Worm (Caenorhabditis elegans): ENCODE data around the gene sym-2.

sym-2 gene

ce11 chrII:9157125-9157524, 31.2 kb downstream of the sym-2 start:
- TF ChIP-seq elt-2 (tag; optimal IDR thresholded peaks at IDR 0.05): peak; percentile 52
- no peak for TF ChIP-seq tbx-2 (tag; optimal IDR thresholded peaks at IDR 0.05)

ce11 chrII:9156277-9156676, 32.0 kb downstream of the sym-2 start:
- TF ChIP-seq ceh-14 (tag; optimal IDR thresholded peaks at IDR 0.05) (no peak), T23F11.4 (GFP tag; optimal IDR thresholded peaks at IDR 0.05) (no peak), F13H6.1 (tag; optimal IDR thresholded peaks at IDR 0.05) (no peak), ets-4 (tag; optimal IDR thresholded peaks at IDR 0.05) (no peak), ceh-18 (tag; optimal IDR thresholded peaks at IDR 0.05) (no peak), tbx-2 (tag; optimal IDR thresholded peaks at IDR 0.05) (no peak), zip-5 (tag; optimal IDR thresholded peaks at IDR 0.05) (no peak), ahr-1 (tag; optimal IDR thresholded peaks at IDR 0.05) (no peak)

ce11 chrII:9154339-9154738, 33.9 kb downstream of the sym-2 start:
- TF ChIP-seq syd-9 (tag; optimal IDR thresholded peaks at IDR 0.05): no peak
- no peak for TF ChIP-seq sox-2 (GFP tag; IDR thresholded peaks at IDR 0.05)
- no peak for TF ChIP-seq hlh-30 (tag; optimal IDR thresholded peaks at IDR 0.05; ENCODE audit: insufficient read depth)
- TF ChIP-seq pqm-1 (tag; optimal IDR thresholded peaks at IDR 0.05): no peak
- TF ChIP-seq ceh-30 (tag; optimal IDR thresholded peaks at IDR 0.05): no peak
- TF ChIP-seq lin-11 (tag; optimal IDR thresholded peaks at IDR 0.05): no peak
- TF ChIP-seq ceh-2 (tag; optimal IDR thresholded peaks at IDR 0.05): no peak
- TF ChIP-seq tbx-7 (tag; optimal IDR thresholded peaks at IDR 0.05): no peak
- no peak for TF ChIP-seq lim-6 (tag; optimal IDR thresholded peaks at IDR 0.05)
- TF ChIP-seq hlh-15 (tag; optimal IDR thresholded peaks at IDR 0.05): no peak
- TF ChIP-seq nhr-11 (tag; optimal IDR thresholded peaks at IDR 0.05): no peak
- no peak for TF ChIP-seq ceh-19 (GFP tag; optimal IDR thresholded peaks at IDR 0.05)
- no peak for TF ChIP-seq unc-3 (GFP tag; conservative IDR thresholded peaks at IDR 0.05)
- no peak for TF ChIP-seq unc-3 (tag; optimal IDR thresholded peaks at IDR 0.05)
- no peak for TF ChIP-seq elt-2 (tag; optimal IDR thresholded peaks at IDR 0.05)
- no peak for TF ChIP-seq pat-9 (tag; optimal IDR thresholded peaks at IDR 0.05)

- TF ChIP-seq che-1 (tag; optimal IDR thresholded peaks at IDR 0.05): no peak
Observed at ce11 chrII:9152231-9152630, 36.0 kb downstream of the sym-2 start, which contains the start of gene col-78. col-78 (plus strand) TSS chrII:9152531.

ce11 chrII:9148079-9148478, 40.2 kb downstream of the sym-2 start:
- TF ChIP-seq che-1 (tag; optimal IDR thresholded peaks at IDR 0.05) (no peak), ama-1 (optimal IDR thresholded peaks at IDR 0.05) (no peak), nhr-232 (tag; optimal IDR thresholded peaks at IDR 0.05) (no peak), ref-2 (tag; optimal IDR thresholded peaks at IDR 0.05) (no peak), unc-86 (tag; optimal IDR thresholded peaks at IDR 0.05) (no peak)

ce11 chrII:9145961-9146360, 42.3 kb downstream of the sym-2 start, which contains the start of gene W07A12.4:
W07A12.4 (plus strand) TSS chrII:9146261.
- TF ChIP-seq zip-5 (tag; optimal IDR thresholded peaks at IDR 0.05) (no peak), K09A11.1 (tag; optimal IDR thresholded peaks at IDR 0.05; ENCODE audit: insufficient read depth) (no peak), ceh-9 (tag; optimal IDR thresholded peaks at IDR 0.05) (no peak), lim-6 (tag; optimal IDR thresholded peaks at IDR 0.05) (no peak), gmeb-2 (tag; optimal IDR thresholded peaks at IDR 0.05) (no peak)

ce11 chrII:9144366-9144765, 43.9 kb downstream of the sym-2 start:
- no peak for TF ChIP-seq rnt-1 (tag; optimal IDR thresholded peaks at IDR 0.05)
- no peak for TF ChIP-seq odd-2 (tag; optimal IDR thresholded peaks at IDR 0.05)
- no peak for TF ChIP-seq hlh-6 (tag; optimal IDR thresholded peaks at IDR 0.05)
- no peak for TF ChIP-seq che-1 (tag; optimal IDR thresholded peaks at IDR 0.05)
- no peak for TF ChIP-seq nfya-1 (tag; optimal IDR thresholded peaks at IDR 0.05)

All from whole organism, late embryonic.